Worm (Caenorhabditis elegans) whole organism, L1 larva: ENCODE results near the gene rbm-22.
A peak's percentile ranks its signal among the peaks of the same experiment; 100 is the strongest.

ENCODE experiments used
- F16B12.6 ChIP-seq: fragments of 150-350 bp; optimal IDR thresholded peaks from 2 replicates; lab custom pipeline; 2014; ENCODE audit warnings: missing biosample characterization, missing genetic modification characterization
- blmp-1 ChIP-seq: fragments of 150-350 bp; optimal IDR thresholded peaks from 2 replicates; lab custom pipeline; 2014; ENCODE audit warnings: missing biosample characterization, missing genetic modification characterization
- ceh-82 ChIP-seq, 3 experiments: fragments of 150-350 bp in 1 of 3; sonication (generic microtip) in 2 of 3; optimal IDR thresholded peaks; 2 replicates each; lab custom pipeline; 2014 to 2017; ENCODE audit warnings: missing biosample characterization in 3 of 3, missing genetic modification characterization in 3 of 3
- ceh-88 ChIP-seq: fragments of 200-800 bp; sonication (Bioruptor generic); IDR thresholded peaks from 2 replicates; pipeline ENCODE4 v1.3.6; 2022; ENCODE audit warnings: missing genetic modification characterization, missing compliant biosample characterization
- ces-1 ChIP-seq: fragments of 150-350 bp; optimal IDR thresholded peaks from 2 replicates; lab custom pipeline; 2014; ENCODE audit warnings: missing biosample characterization, missing genetic modification reagents, missing genetic modification characterization
- dpl-1 ChIP-seq, 3 experiments: fragments of 150-350 bp in 2 of 3; sonication (generic microtip) in 1 of 3; optimal IDR thresholded peaks; 2 replicates each; lab custom pipeline; 2014 to 2017; ENCODE audit warnings: missing biosample characterization in 3 of 3, missing genetic modification characterization in 3 of 3, missing genetic modification reagents in 3 of 3
- dsc-1 ChIP-seq: sonication (generic microtip); optimal IDR thresholded peaks from 2 replicates; lab custom pipeline; 2016; ENCODE audit warnings: mild to moderate bottlenecking, missing genetic modification characterization, missing compliant biosample characterization
- egl-13 ChIP-seq: sonication (generic microtip); optimal IDR thresholded peaks from 2 replicates; lab custom pipeline; 2016; ENCODE audit warnings: missing genotype, missing genetic modification reagents, missing genetic modification characterization, missing compliant biosample characterization
- elt-2 ChIP-seq: sonication (generic microtip); optimal IDR thresholded peaks from 2 replicates; lab custom pipeline; 2016; ENCODE audit warnings: missing genetic modification characterization, mild to moderate bottlenecking, inconsistent platforms, missing compliant biosample characterization, missing genetic modification reagents
- elt-3 ChIP-seq, 6 experiments: fragments of 150-350 bp in 1 of 6; sonication (generic microtip); optimal IDR thresholded peaks; 2 replicates each; lab custom pipeline; 2017 to 2018; ENCODE audit warnings: missing biosample characterization in 6 of 6, missing genetic modification characterization in 6 of 6, inconsistent platforms in 1 of 6
- fkh-10 ChIP-seq: sonication (generic microtip); optimal IDR thresholded peaks from 2 replicates; lab custom pipeline; 2017; ENCODE audit warnings: missing biosample characterization, missing genetic modification reagents, missing genetic modification characterization
- fkh-4 ChIP-seq: sonication (generic microtip); optimal IDR thresholded peaks from 2 replicates; lab custom pipeline; 2016; ENCODE audit warnings: missing compliant biosample characterization, missing genetic modification characterization, borderline replicate concordance
- fkh-8 ChIP-seq: sonication (generic microtip); optimal IDR thresholded peaks from 2 replicates; lab custom pipeline; 2016; ENCODE audit warnings: mild to moderate bottlenecking, missing genetic modification characterization, missing compliant biosample characterization
- fos-1 ChIP-seq: fragments of 150-350 bp; optimal IDR thresholded peaks from 2 replicates; lab custom pipeline; 2014; ENCODE audit warnings: missing biosample characterization, missing genetic modification characterization
- grh-1 ChIP-seq: fragments of 200-800 bp; sonication (Bioruptor generic); IDR thresholded peaks from 2 replicates; pipeline ENCODE4 v1.3.6; 2022; ENCODE audit warnings: missing genetic modification reagents, missing genetic modification characterization, missing compliant biosample characterization
- hlh-4 ChIP-seq: sonication (generic microtip); optimal IDR thresholded peaks from 2 replicates; lab custom pipeline; 2016; ENCODE audit warnings: mild to moderate bottlenecking, missing genetic modification characterization, missing compliant biosample characterization
- irx-1 ChIP-seq: sonication (generic microtip); optimal IDR thresholded peaks from 2 replicates; lab custom pipeline; 2016; ENCODE audit warnings: missing genetic modification characterization, missing compliant biosample characterization
- isw-1 ChIP-seq: fragments of 200-800 bp; sonication (Bioruptor generic); IDR thresholded peaks from 2 replicates; pipeline ENCODE4 v1.3.6; 2022; ENCODE audit warnings: missing genetic modification characterization, missing compliant biosample characterization
- jun-1 ChIP-seq: fragments of 150-350 bp; optimal IDR thresholded peaks from 2 replicates; lab custom pipeline; 2014; ENCODE audit warnings: missing biosample characterization, missing genetic modification reagents, missing genetic modification characterization
- lin-13 ChIP-seq: fragments of 150-350 bp; optimal IDR thresholded peaks from 2 replicates; lab custom pipeline; 2014; ENCODE audit warnings: missing biosample characterization, missing genetic modification reagents, missing genetic modification characterization
- lin-14 ChIP-seq: fragments of 200-800 bp; sonication (Bioruptor generic); optimal IDR thresholded peaks from 2 replicates; lab custom pipeline; 2018; ENCODE audit warnings: mild to moderate bottlenecking, missing genetic modification characterization, moderate library complexity, missing compliant biosample characterization
- lin-15B ChIP-seq: fragments of 150-350 bp; sonication (generic microtip); optimal IDR thresholded peaks from 3 replicates; lab custom pipeline; 2014; ENCODE audit warnings: missing biosample characterization, missing genetic modification characterization
- lin-35 ChIP-seq, 2 experiments: fragments of 150-350 bp; optimal IDR thresholded peaks; 2 replicates each; lab custom pipeline; 2014; ENCODE audit warnings: missing biosample characterization in 2 of 2, missing genetic modification characterization in 2 of 2, missing genetic modification reagents in 2 of 2
- lin-39 ChIP-seq: fragments of 150-350 bp; optimal IDR thresholded peaks from 2 replicates; lab custom pipeline; 2014; ENCODE audit warnings: missing biosample characterization, missing genetic modification reagents, missing genetic modification characterization
- lsy-2 ChIP-seq, 2 experiments: fragments of 150-350 bp; optimal IDR thresholded peaks; 2 replicates each; lab custom pipeline; 2014; ENCODE audit warnings: missing biosample characterization in 2 of 2, missing genetic modification characterization in 2 of 2
- mef-2 ChIP-seq: fragments of 150-350 bp; optimal IDR thresholded peaks from 2 replicates; lab custom pipeline; 2014; ENCODE audit warnings: missing biosample characterization, missing genetic modification characterization
- mep-1 ChIP-seq: fragments of 150-350 bp; optimal IDR thresholded peaks from 2 replicates; lab custom pipeline; 2014; ENCODE audit warnings: missing biosample characterization, missing genetic modification characterization
- nhr-11 ChIP-seq: fragments of 150-350 bp; optimal IDR thresholded peaks from 2 replicates; lab custom pipeline; 2014; ENCODE audit warnings: missing biosample characterization, missing genetic modification characterization
- nhr-12 ChIP-seq: sonication (generic microtip); optimal IDR thresholded peaks from 2 replicates; lab custom pipeline; 2017; ENCODE audit warnings: missing biosample characterization, missing genetic modification characterization
- nhr-19 ChIP-seq: fragments of 200-800 bp; sonication (Bioruptor generic); conservative IDR thresholded peaks from 2 replicates; pipeline ENCODE4 v1.3.6; 2022; ENCODE audit warnings: missing genetic modification characterization, missing compliant biosample characterization
- nhr-71 ChIP-seq: sonication (generic microtip); optimal IDR thresholded peaks from 2 replicates; lab custom pipeline; 2016; ENCODE audit warnings: mild to moderate bottlenecking, missing genetic modification characterization, moderate library complexity, missing compliant biosample characterization
- nhr-84 ChIP-seq: sonication (generic microtip); optimal IDR thresholded peaks from 2 replicates; lab custom pipeline; 2017; ENCODE audit warnings: missing biosample characterization, missing genetic modification characterization
- nhr-85 ChIP-seq: sonication (generic microtip); peaks from one replicate; lab custom pipeline; 2016; ENCODE audit warnings: missing genetic modification characterization, inconsistent platforms, missing compliant biosample characterization
- nhr-90 ChIP-seq: sonication (generic microtip); optimal IDR thresholded peaks from 2 replicates; lab custom pipeline; 2016; ENCODE audit warnings: mild to moderate bottlenecking, missing genetic modification characterization, missing compliant biosample characterization; ENCODE audit not compliant: poor library complexity
- pax-3 ChIP-seq: fragments of 200-800 bp; sonication (Bioruptor generic); optimal IDR thresholded peaks from 2 replicates; lab custom pipeline; 2018; ENCODE audit warnings: mild to moderate bottlenecking, missing genetic modification characterization, moderate library complexity, missing compliant biosample characterization
- pqm-1 ChIP-seq: sonication (generic microtip); optimal IDR thresholded peaks from 3 replicates; lab custom pipeline; 2017; ENCODE audit warnings: missing biosample characterization, missing genetic modification characterization
- skn-1 ChIP-seq: fragments of 150-350 bp; optimal IDR thresholded peaks from 2 replicates; lab custom pipeline; 2014; ENCODE audit warnings: missing biosample characterization, missing genetic modification characterization
- snpc-4 ChIP-seq: fragments of 150-350 bp; optimal IDR thresholded peaks from 2 replicates; lab custom pipeline; 2014; ENCODE audit warnings: missing biosample characterization, missing genetic modification characterization
- snu-23 ChIP-seq: sonication (generic microtip); optimal IDR thresholded peaks from 2 replicates; lab custom pipeline; 2016; ENCODE audit warnings: missing genetic modification characterization, missing compliant biosample characterization
- sox-4 ChIP-seq: sonication (generic microtip); optimal IDR thresholded peaks from 2 replicates; lab custom pipeline; 2016; ENCODE audit warnings: missing genetic modification characterization, missing compliant biosample characterization
- sptf-1 ChIP-seq: fragments of 150-350 bp; optimal IDR thresholded peaks from 2 replicates; lab custom pipeline; 2014; ENCODE audit warnings: missing biosample characterization, missing genetic modification characterization
- sup-37 ChIP-seq: fragments of 200-800 bp; sonication (Bioruptor generic); optimal IDR thresholded peaks from 2 replicates; lab custom pipeline; 2018; ENCODE audit warnings: mild to moderate bottlenecking, missing genetic modification characterization, missing compliant biosample characterization
- unc-130 ChIP-seq: fragments of 150-350 bp; optimal IDR thresholded peaks from 2 replicates; lab custom pipeline; 2017; ENCODE audit warnings: missing biosample characterization, missing genetic modification characterization, inconsistent platforms
- unc-62 ChIP-seq: fragments of 150-350 bp; optimal IDR thresholded peaks from 2 replicates; lab custom pipeline; 2014; ENCODE audit warnings: missing biosample characterization, missing genetic modification reagents, missing genetic modification characterization
- unc-98 ChIP-seq: fragments of 200-800 bp; sonication (Bioruptor generic); IDR thresholded peaks from 2 replicates; pipeline ENCODE4 v1.3.6; 2022; ENCODE audit warnings: missing genetic modification characterization, missing compliant biosample characterization
- xbp-1 ChIP-seq: sonication (generic microtip); optimal IDR thresholded peaks from 2 replicates; lab custom pipeline; 2016; ENCODE audit warnings: missing genetic modification characterization, missing compliant biosample characterization
- zip-4 ChIP-seq: fragments of 200-800 bp; sonication (Bioruptor generic); optimal IDR thresholded peaks from 2 replicates; lab custom pipeline; 2018; ENCODE audit warnings: mild to moderate bottlenecking, missing genetic modification characterization, moderate library complexity, missing compliant biosample characterization
- ztf-11 ChIP-seq, 2 experiments: sonication (generic microtip); optimal IDR thresholded peaks; 2 replicates each; lab custom pipeline; 2016 to 2017; ENCODE audit warnings: missing genetic modification characterization in 2 of 2, missing biosample characterization in 1 of 2, missing compliant biosample characterization in 1 of 2
- ztf-4 ChIP-seq: fragments of 150-350 bp; optimal IDR thresholded peaks from 2 replicates; lab custom pipeline; 2014; ENCODE audit warnings: missing biosample characterization, missing genetic modification characterization

Gene rbm-22

ce11 chrIV:10852403-10852802, 8.8 kb upstream of the rbm-22 start (continued):
- TF ChIP-seq lsy-2 (tag; optimal IDR thresholded peaks at IDR 0.05; lab: Kevin White, UChicago) = peak in 1 of 2 experiments; percentile 9
- TF ChIP-seq xbp-1 (tag; lab: Kevin White, UChicago) = no peak
- TF ChIP-seq lin-39 (tag; lab: Kevin White, UChicago) = no peak
- no peak for TF ChIP-seq nhr-90 (tag; lab: Kevin White, UChicago)
- TF ChIP-seq irx-1 (tag; lab: Kevin White, UChicago) = no peak
- TF ChIP-seq fkh-10 (GFP tag; lab: Kevin White, UChicago) = no peak
- TF ChIP-seq snu-23 (GFP tag; lab: Kevin White, UChicago) = peak; percentile 29
- TF ChIP-seq lin-13 (GFP tag; lab: Kevin White, UChicago) = no peak
- TF ChIP-seq fkh-4 (tag; lab: Kevin White, UChicago) = no peak
- no peak for TF ChIP-seq nhr-12
- peak in 1 of 6 experiments; percentile 16 for TF ChIP-seq elt-3 (tag; optimal IDR thresholded peaks at IDR 0.05; lab: Kevin White, UChicago)
- no peak for TF ChIP-seq mef-2
- no peak for TF ChIP-seq ceh-82 (tag; optimal IDR thresholded peaks at IDR 0.05; lab: Kevin White, UChicago)
- peak; percentile 4 for TF ChIP-seq unc-130
- TF ChIP-seq unc-62 (GFP tag; lab: Kevin White, UChicago) = no peak
- no peak for TF ChIP-seq fos-1 (tag; lab: Kevin White, UChicago)
- no peak for TF ChIP-seq hlh-4 (tag; lab: Kevin White, UChicago)
- TF ChIP-seq pqm-1 (tag; lab: Kevin White, UChicago) = no peak
- TF ChIP-seq sup-37 (GFP tag; lab: Kevin White, UChicago) = no peak
- no peak for TF ChIP-seq egl-13 (tag; lab: Kevin White, UChicago)
- TF ChIP-seq nhr-71 (tag; lab: Kevin White, UChicago) = peak; percentile 12
- no peak for TF ChIP-seq sox-4 (tag; lab: Kevin White, UChicago)
- no peak for TF ChIP-seq lin-15B (tag; lab: Kevin White, UChicago)
- peak; percentile 19 for TF ChIP-seq mep-1 (tag; lab: Kevin White, UChicago)
- no peak for TF ChIP-seq zip-4 (GFP tag; lab: Kevin White, UChicago)
- TF ChIP-seq grh-1 (GFP tag; lab: Robert Waterston, UW) = no peak
- TF ChIP-seq lin-14 (GFP tag; lab: Kevin White, UChicago) = peak; percentile 65
- no peak for TF ChIP-seq nhr-19
- TF ChIP-seq nhr-11 (tag; lab: Kevin White, UChicago) = no peak
- no peak for TF ChIP-seq pax-3 (tag; lab: Kevin White, UChicago)
- TF ChIP-seq ceh-88 (GFP tag; lab: Robert Waterston, UW) = no peak
- TF ChIP-seq skn-1 (tag; lab: Kevin White, UChicago) = no peak
- TF ChIP-seq dsc-1 (tag; lab: Kevin White, UChicago) = no peak
- peak; percentile 95 for TF ChIP-seq blmp-1 (tag; lab: Kevin White, UChicago)
- TF ChIP-seq dpl-1 (GFP tag; optimal IDR thresholded peaks at IDR 0.05; lab: Kevin White, UChicago) = peak in 1 of 3 experiments; percentile 29
- no peak for TF ChIP-seq fkh-8 (tag; lab: Kevin White, UChicago)
- no peak for TF ChIP-seq ztf-11 (tag; optimal IDR thresholded peaks at IDR 0.05; lab: Kevin White, UChicago)
- no peak for TF ChIP-seq elt-2
- TF ChIP-seq isw-1 (GFP tag; lab: Robert Waterston, UW) = no peak
- TF ChIP-seq unc-98 (GFP tag; lab: Robert Waterston, UW) = no peak
- no peak for TF ChIP-seq jun-1 (tag; lab: Kevin White, UChicago)
- peak; percentile 39 for TF ChIP-seq nhr-85
- peak; percentile 30 for TF ChIP-seq F16B12.6 (tag; lab: Kevin White, UChicago)
- no peak for TF ChIP-seq nhr-84 (tag; lab: Kevin White, UChicago)
- no peak for TF ChIP-seq lin-35 (GFP tag; optimal IDR thresholded peaks at IDR 0.05; lab: Kevin White, UChicago)
- TF ChIP-seq sptf-1 (tag; lab: Kevin White, UChicago) = no peak
- TF ChIP-seq ces-1 (GFP tag; lab: Kevin White, UChicago) = no peak
- TF ChIP-seq ztf-4 (tag; lab: Kevin White, UChicago) = no peak
- no peak for TF ChIP-seq snpc-4 (tag; lab: Kevin White, UChicago)
